Fruit fly (Drosophila melanogaster): ENCODE data around the gene CG14960.

The CG14960 gene

dm6 chr3L:3244244-3245144 is 26.3 kb upstream of the CG14960 start, which contains the start of gene CG12078:
Gene CG12078, minus strand, starts transcription at chr3L:3244294.
- no peak for TF ChIP-seq CTCF (optimal IDR thresholded peaks at IDR 0.05)
- no peak for TF ChIP-seq CG8478 (optimal IDR thresholded peaks at IDR 0.05)

dm6 chr3L:3245189-3245588 is 25.6 kb upstream of the CG14960 start:
- TF ChIP-seq CG8478 (optimal IDR thresholded peaks at IDR 0.05), result no peak
- TF ChIP-seq CTCF (optimal IDR thresholded peaks at IDR 0.05), result no peak

- TF ChIP-seq CTCF (optimal IDR thresholded peaks at IDR 0.05) (no peak), CG8478 (optimal IDR thresholded peaks at IDR 0.05) (no peak)
Observed at dm6 chr3L:3246378-3247129, 24.3 kb upstream of the CG14960 start.

dm6 chr3L:3247130-3248065 is 23.4 kb upstream of the CG14960 start, which contains the start of gene CG43389:
Gene CG43389, plus strand, starts transcription at chr3L:3248015.
- TF ChIP-seq CG8478 (optimal IDR thresholded peaks at IDR 0.05), result no peak
- TF ChIP-seq CTCF (optimal IDR thresholded peaks at IDR 0.05), result no peak

dm6 chr3L:3248714-3249663 is 21.8 kb upstream of the CG14960 start:
- no peak for TF ChIP-seq CTCF (optimal IDR thresholded peaks at IDR 0.05)
- TF ChIP-seq CG8478 (optimal IDR thresholded peaks at IDR 0.05), result no peak

dm6 chr3L:3249664-3249996 is 21.2 kb upstream of the CG14960 start:
- TF ChIP-seq CG8478 (optimal IDR thresholded peaks at IDR 0.05) (no peak), CTCF (optimal IDR thresholded peaks at IDR 0.05) (no peak)

dm6 chr3L:3249997-3250774 is 20.6 kb upstream of the CG14960 start:
- TF ChIP-seq CG8478 (optimal IDR thresholded peaks at IDR 0.05) (no peak), CTCF (optimal IDR thresholded peaks at IDR 0.05) (no peak)

- TF ChIP-seq CTCF (optimal IDR thresholded peaks at IDR 0.05) (no peak), CG8478 (optimal IDR thresholded peaks at IDR 0.05) (no peak)
Observed at dm6 chr3L:3250922-3251658, 19.7 kb upstream of the CG14960 start.

dm6 chr3L:3251659-3252490 is 19.0 kb upstream of the CG14960 start:
- TF ChIP-seq CTCF (optimal IDR thresholded peaks at IDR 0.05) (no peak), CG8478 (optimal IDR thresholded peaks at IDR 0.05) (no peak)

- TF ChIP-seq CG8478 (optimal IDR thresholded peaks at IDR 0.05), result no peak
- TF ChIP-seq CTCF (optimal IDR thresholded peaks at IDR 0.05), result no peak
Observed at dm6 chr3L:3252884-3253283, 18.0 kb upstream of the CG14960 start.

- TF ChIP-seq CG8478 (optimal IDR thresholded peaks at IDR 0.05), result no peak
- TF ChIP-seq CTCF (optimal IDR thresholded peaks at IDR 0.05), result no peak
Observed at dm6 chr3L:3253631-3254030, 17.2 kb upstream of the CG14960 start.

- TF ChIP-seq CG8478 (optimal IDR thresholded peaks at IDR 0.05) (no peak), CTCF (optimal IDR thresholded peaks at IDR 0.05) (no peak)
Observed at dm6 chr3L:3257690-3258089, 13.1 kb upstream of the CG14960 start, which contains the start of gene ckd. Gene ckd, plus strand, starts transcription at chr3L:3257878.

Measured in S2 (cell line).